Worm (Caenorhabditis elegans) whole organism, late embryonic: Measurements from ENCODE around the gene C26D10.4.

Source experiments
- ama-1 ChIP-seq: fragments of 150-350 bp; optimal IDR thresholded peaks from 2 replicates; lab custom pipeline; 2014
- fkh-6 ChIP-seq: sonication (generic microtip); optimal IDR thresholded peaks from 2 replicates; lab custom pipeline; 2016; ENCODE audit warnings: missing genetic modification characterization, missing compliant biosample characterization
- nhr-232 ChIP-seq: sonication (generic microtip); optimal IDR thresholded peaks from 2 replicates; lab custom pipeline; 2016; ENCODE audit warnings: missing genetic modification characterization, missing compliant biosample characterization
- pag-3 ChIP-seq: sonication (generic microtip); optimal IDR thresholded peaks from 2 replicates; lab custom pipeline; 2016; ENCODE audit warnings: missing compliant biosample characterization, missing genetic modification characterization, borderline replicate concordance
- pha-2 ChIP-seq: sonication (generic microtip); optimal IDR thresholded peaks from 2 replicates; lab custom pipeline; 2017; ENCODE audit warnings: mild to moderate bottlenecking, missing genetic modification characterization, missing compliant biosample characterization
- pha-4 ChIP-seq: fragments of 150-350 bp; optimal IDR thresholded peaks from 2 replicates; lab custom pipeline; 2018; ENCODE audit warnings: missing biosample characterization, missing genetic modification reagents, missing genetic modification characterization
- unc-3 ChIP-seq, 2 experiments: fragments of 200-800 bp in 1 of 2; sonication (Bioruptor generic) in 1 of 2; sonication (generic microtip) in 1 of 2; conservative IDR thresholded peaks in 1 of 2; optimal IDR thresholded peaks in 1 of 2; 2 replicates each; pipeline versions ENCODE4 v1.3.6 to Lab custom; 2016 to 2022; ENCODE audit warnings: missing compliant biosample characterization in 2 of 2, missing genetic modification characterization in 2 of 2, missing genetic modification reagents in 1 of 2
- unc-55 ChIP-seq: sonication (generic microtip); optimal IDR thresholded peaks from 2 replicates; lab custom pipeline; 2017; ENCODE audit warnings: missing biosample characterization, missing genetic modification reagents, missing genetic modification characterization

DNA sequence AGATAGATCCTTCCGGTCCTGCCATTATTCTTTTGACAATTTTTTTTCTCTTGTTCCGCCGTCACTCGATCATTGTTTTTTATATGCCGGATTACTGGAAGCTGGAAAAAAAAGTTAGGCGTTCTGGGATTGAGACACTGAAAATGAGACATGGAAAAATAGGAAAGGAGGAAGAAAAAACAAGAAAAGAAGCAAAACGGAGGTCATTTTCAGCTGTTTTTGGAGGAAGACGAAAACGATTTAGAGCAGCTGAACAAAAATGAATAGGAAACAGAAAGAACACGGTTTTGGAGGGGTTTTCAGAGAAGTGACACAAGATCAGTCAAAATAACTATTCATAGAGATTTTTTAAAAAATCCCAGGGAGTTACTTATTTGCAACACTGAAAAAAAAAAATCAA, 39.5 kb downstream of the C26D10.4 start, which contains the start of gene amt-3:
- no peak for TF ChIP-seq pag-3 (tag; lab: Kevin White, UChicago)
- TF ChIP-seq unc-3 (GFP tag; conservative IDR thresholded peaks at IDR 0.05; lab: Robert Waterston, UW): no peak
- no peak for TF ChIP-seq unc-3 (tag; optimal IDR thresholded peaks at IDR 0.05; lab: Kevin White, UChicago)
- no peak for TF ChIP-seq unc-55 (GFP tag; lab: Kevin White, UChicago)
- no peak for TF ChIP-seq fkh-6 (tag; lab: Kevin White, UChicago)
- TF ChIP-seq ama-1 (lab: Kevin White, UChicago): no peak
- no peak for TF ChIP-seq pha-4 (tag; lab: Kevin White, UChicago)
- no peak for TF ChIP-seq nhr-232 (tag; lab: Kevin White, UChicago)
- no peak for TF ChIP-seq pha-2
